Worm (Caenorhabditis elegans) whole organism, L4 larva: ENCODE data around the gene set-11.

Source experiments
- aha-1 ChIP-seq: fragments of 150-350 bp; peaks from one replicate; lab custom pipeline; 2014; ENCODE audit warnings: missing biosample characterization, missing genetic modification characterization
- nhr-76 ChIP-seq: fragments of 150-350 bp; optimal IDR thresholded peaks from 2 replicates; lab custom pipeline; 2014; ENCODE audit warnings: missing biosample characterization, missing genetic modification characterization

DNA sequence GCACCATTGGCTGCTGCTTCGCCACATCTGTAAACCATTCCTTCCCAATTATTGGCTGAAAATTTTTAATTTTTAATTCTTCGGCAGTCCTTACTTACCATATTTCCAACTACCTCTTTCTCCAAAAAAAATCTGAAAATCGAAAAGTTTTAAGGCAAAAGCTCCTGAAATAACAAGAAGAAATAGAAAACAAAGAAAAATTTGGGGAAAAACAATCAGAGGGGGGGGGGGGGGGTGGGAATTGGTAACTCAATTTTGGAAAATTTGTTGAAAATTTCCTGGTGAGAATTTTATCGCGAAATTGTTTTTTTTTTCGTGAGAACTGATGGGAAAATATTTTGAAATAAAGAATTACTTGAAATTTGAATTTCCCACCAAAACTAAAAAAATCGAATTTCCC lies at the start of gene set-11:
- TF ChIP-seq aha-1 (tag; lab: Kevin White, UChicago), result no peak
- no peak for TF ChIP-seq nhr-76
